Worm (Caenorhabditis elegans) whole organism, L2 larva: ENCODE measurements around the gene kel-10.
"Not testable (repeated sequence)": the region's sequence is repeated elsewhere in the genome, so short reads cannot be mapped to it uniquely, and the experiment has no call there.

ENCODE experiments used
- C34F6.9 ChIP-seq: fragments of 150-350 bp; optimal IDR thresholded peaks from 2 replicates; lab custom pipeline; 2014; ENCODE audit warnings: missing biosample characterization, missing genetic modification characterization
- R02D3.7 ChIP-seq: fragments of 150-350 bp; optimal IDR thresholded peaks from 2 replicates; lab custom pipeline; 2014; ENCODE audit warnings: missing biosample characterization, missing genetic modification characterization
- aly-2 ChIP-seq: fragments of 150-350 bp; optimal IDR thresholded peaks from 2 replicates; lab custom pipeline; 2014; ENCODE audit warnings: missing biosample characterization, missing genetic modification characterization
- ceh-16 ChIP-seq: fragments of 150-350 bp; optimal IDR thresholded peaks from 2 replicates; lab custom pipeline; 2014; ENCODE audit warnings: missing biosample characterization, missing genetic modification characterization
- elt-1 ChIP-seq: fragments of 150-350 bp; optimal IDR thresholded peaks from 2 replicates; lab custom pipeline; 2014; ENCODE audit warnings: missing biosample characterization, missing genetic modification characterization
- lin-39 ChIP-seq: fragments of 150-350 bp; optimal IDR thresholded peaks from 2 replicates; lab custom pipeline; 2014; ENCODE audit warnings: missing biosample characterization, missing genetic modification reagents, missing genetic modification characterization
- lsy-2 ChIP-seq, 2 experiments: fragments of 150-350 bp in 1 of 2; sonication (generic microtip) in 1 of 2; optimal IDR thresholded peaks; 2 replicates each; lab custom pipeline; 2014 to 2017; ENCODE audit warnings: missing biosample characterization in 2 of 2, missing genetic modification characterization in 2 of 2
- nhr-11 ChIP-seq: fragments of 150-350 bp; optimal IDR thresholded peaks from 2 replicates; lab custom pipeline; 2014; ENCODE audit warnings: missing biosample characterization, missing genetic modification characterization

ce11 chrIII:10053312-10053711 is 47.9 kb downstream of the kel-10 start, which contains the start of gene T16G12.12:
- TF ChIP-seq aly-2; lsy-2 (tag; optimal IDR thresholded peaks at IDR 0.05; lab: Kevin White, UChicago); C34F6.9; R02D3.7; elt-1 (tag; lab: Kevin White, UChicago); ceh-16 (tag; lab: Kevin White, UChicago); lin-39 (tag; lab: Kevin White, UChicago); nhr-11: not testable (repeated sequence)
